Fruit fly (Drosophila melanogaster) whole organism, adult: ENCODE data around the gene CG4364.

ENCODE experiments used
- CG11617 ChIP-seq: fragments of 200-800 bp; sonication (Bioruptor generic); optimal IDR thresholded peaks from 2 replicates; lab custom pipeline; 2017; ENCODE audit warnings: mild to moderate bottlenecking, missing biosample characterization, missing genetic modification reagents, missing genetic modification characterization
- CG12768 ChIP-seq: fragments of 200-800 bp; sonication (Bioruptor generic); optimal IDR thresholded peaks from 2 replicates; lab custom pipeline; 2017; ENCODE audit warnings: missing biosample characterization, missing genetic modification characterization, mild to moderate bottlenecking, moderate library complexity, missing genetic modification reagents
- CG14711 ChIP-seq: fragments of 200-800 bp; sonication (Bioruptor generic); optimal IDR thresholded peaks from 2 replicates; lab custom pipeline; 2018; ENCODE audit warnings: missing biosample characterization, mild to moderate bottlenecking, missing genetic modification characterization, moderate library complexity
- CG1620 ChIP-seq: fragments of 200-800 bp; sonication (Bioruptor generic); optimal IDR thresholded peaks from 2 replicates; lab custom pipeline; 2016; ENCODE audit warnings: missing biosample characterization, missing genetic modification characterization
- CG33017 ChIP-seq: fragments of 200-800 bp; sonication (Bioruptor generic); optimal IDR thresholded peaks from 2 replicates; lab custom pipeline; 2018; ENCODE audit warnings: missing biosample characterization, mild to moderate bottlenecking, missing genetic modification characterization, moderate library complexity
- CG5204 ChIP-seq: fragments of 200-800 bp; sonication (Bioruptor generic); optimal IDR thresholded peaks from 2 replicates; lab custom pipeline; 2016; ENCODE audit warnings: missing biosample characterization, missing genetic modification characterization
- CG7045 ChIP-seq: fragments of 200-800 bp; sonication (Bioruptor generic); optimal IDR thresholded peaks from 2 replicates; lab custom pipeline; 2017; ENCODE audit warnings: missing biosample characterization, mild to moderate bottlenecking, missing genetic modification characterization
- CG7101 ChIP-seq: fragments of 200-800 bp; sonication (Bioruptor generic); optimal IDR thresholded peaks from 2 replicates; lab custom pipeline; 2018; ENCODE audit warnings: missing biosample characterization, mild to moderate bottlenecking, missing genetic modification characterization, moderate library complexity
- Clk ChIP-seq: fragments of 200-800 bp; sonication (Bioruptor generic); optimal IDR thresholded peaks from 2 replicates; lab custom pipeline; 2017; ENCODE audit warnings: missing biosample characterization, missing genetic modification characterization
- Crg-1 ChIP-seq: fragments of 200-800 bp; sonication (Bioruptor generic); optimal IDR thresholded peaks from 2 replicates; lab custom pipeline; 2016; ENCODE audit warnings: missing biosample characterization, missing genetic modification characterization
- Hr96 ChIP-seq: fragments of 200-800 bp; sonication (Bioruptor generic); optimal IDR thresholded peaks from 2 replicates; lab custom pipeline; 2016; ENCODE audit warnings: missing biosample characterization, missing genetic modification characterization
- Mnt ChIP-seq: fragments of 200-800 bp; sonication (Bioruptor generic); optimal IDR thresholded peaks from 2 replicates; lab custom pipeline; 2016; ENCODE audit warnings: missing biosample characterization, mild to moderate bottlenecking, missing genetic modification characterization
- bab1 ChIP-seq: fragments of 200-800 bp; sonication (Bioruptor generic); optimal IDR thresholded peaks from 3 replicates; lab custom pipeline; 2019; ENCODE audit warnings: missing biosample characterization, mild to moderate bottlenecking, missing genetic modification characterization, moderate library complexity
- cic ChIP-seq: fragments of 200-800 bp; sonication (Bioruptor generic); optimal IDR thresholded peaks from 2 replicates; lab custom pipeline; 2017; ENCODE audit warnings: missing biosample characterization, mild to moderate bottlenecking, missing genetic modification characterization, moderate library complexity
- cnc ChIP-seq, 2 experiments: fragments of >200 bp; optimal IDR thresholded peaks; 2 replicates each; lab custom pipeline; 2017
- kay ChIP-seq: fragments of 200-800 bp; sonication (Bioruptor generic); peaks from one replicate; lab custom pipeline; 2016; ENCODE audit warnings: missing biosample characterization, missing genetic modification characterization, borderline replicate concordance
- ovo ChIP-seq: fragments of 200-800 bp; sonication (Bioruptor generic); optimal IDR thresholded peaks from 2 replicates; lab custom pipeline; 2016; ENCODE audit warnings: missing biosample characterization, missing genetic modification characterization
- pad ChIP-seq: fragments of 200-800 bp; sonication (Bioruptor generic); optimal IDR thresholded peaks from 3 replicates; lab custom pipeline; 2017; ENCODE audit warnings: missing biosample characterization, missing genetic modification characterization, mild to moderate bottlenecking, moderate library complexity, missing genetic modification reagents
- tj ChIP-seq: fragments of 200-800 bp; sonication (Bioruptor generic); optimal IDR thresholded peaks from 3 replicates; lab custom pipeline; 2017; ENCODE audit warnings: missing biosample characterization, mild to moderate bottlenecking, missing genetic modification characterization, moderate library complexity
- toe ChIP-seq: fragments of 200-800 bp; sonication (Bioruptor generic); optimal IDR thresholded peaks from 2 replicates; lab custom pipeline; 2016; ENCODE audit warnings: missing biosample characterization, missing genetic modification characterization

Gene CG4364

DNA sequence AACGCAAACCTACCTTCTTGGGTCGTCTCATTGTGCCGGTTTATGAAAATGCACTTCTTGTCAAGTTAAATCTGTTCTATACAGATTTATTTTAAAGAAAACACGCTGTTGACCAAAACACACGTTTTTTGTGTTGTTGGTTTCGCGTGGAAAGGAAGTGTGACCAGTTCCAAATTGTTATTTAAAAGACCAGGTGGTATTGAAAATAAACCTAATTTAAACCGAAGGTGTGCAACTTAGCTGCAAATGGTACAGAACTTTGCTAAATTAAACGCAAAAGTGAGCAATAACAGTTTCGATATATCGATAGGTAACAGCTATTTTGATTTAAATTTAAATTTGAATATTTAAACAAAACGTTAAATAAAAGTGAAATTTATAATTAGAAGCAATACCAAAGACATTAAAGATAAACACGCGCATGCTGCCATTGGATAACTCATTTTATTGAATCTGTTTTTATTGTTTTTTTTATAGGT lies at the start of gene CG4364:
CG4364 (minus strand) TSS at position 165 of the 479 bp plus-strand sequence.
- TF ChIP-seq bab1 (GFP tag; lab: Kevin White, UChicago) (peak; percentile 55), Mnt (GFP tag; lab: Kevin White, UChicago) (peak; percentile 81), CG14711 (no peak)

- TF ChIP-seq bab1 (GFP tag; lab: Kevin White, UChicago): peak; percentile 46
- TF ChIP-seq Crg-1 (GFP tag; lab: Kevin White, UChicago): no peak
- peak; percentile 41 for TF ChIP-seq Clk (GFP tag; lab: Kevin White, UChicago)
- TF ChIP-seq kay (GFP tag; lab: Kevin White, UChicago): no peak
- TF ChIP-seq CG14711: peak; percentile 37
- no peak for TF ChIP-seq cnc (optimal IDR thresholded peaks at IDR 0.05; lab: Kevin White, UChicago)
- TF ChIP-seq cic (GFP tag; lab: Kevin White, UChicago): no peak
- TF ChIP-seq pad (GFP tag; lab: Kevin White, UChicago): no peak
- no peak for TF ChIP-seq CG12768 (GFP tag; lab: Kevin White, UChicago)
- TF ChIP-seq CG7101 (tag; lab: Kevin White, UChicago): peak; percentile 55
- peak; percentile 21 for TF ChIP-seq CG7045 (GFP tag; lab: Kevin White, UChicago)
- TF ChIP-seq ovo (GFP tag; lab: Kevin White, UChicago): peak; percentile 8
- no peak for TF ChIP-seq tj (GFP tag; lab: Kevin White, UChicago)
- TF ChIP-seq Hr96 (GFP tag; lab: Kevin White, UChicago): peak; percentile 73
- peak; percentile 55 for TF ChIP-seq CG33017 (tag; lab: Kevin White, UChicago)
- peak; percentile 18 for TF ChIP-seq CG11617 (GFP tag; lab: Kevin White, UChicago)
- TF ChIP-seq Mnt (GFP tag; lab: Kevin White, UChicago): peak; percentile 46
- TF ChIP-seq CG5204 (GFP tag; lab: Kevin White, UChicago): peak; percentile 56
- no peak for TF ChIP-seq CG1620 (GFP tag; lab: Kevin White, UChicago)
- TF ChIP-seq toe: peak; percentile 73
Observed at dm6 chr2L:9758856-9759255, 47.8 kb upstream of the CG4364 start.

dm6 chr2L:9757990-9758814 lies 47.1 kb upstream of the CG4364 start, which contains the start of gene zf30C:
zf30C (plus strand) TSS chr2L:9758342.
- TF ChIP-seq CG7101 (tag; lab: Kevin White, UChicago): peak; percentile 82
- TF ChIP-seq CG7045 (GFP tag; lab: Kevin White, UChicago): peak; percentile 78
- TF ChIP-seq cic (GFP tag; lab: Kevin White, UChicago): peak; percentile 36
- TF ChIP-seq tj (GFP tag; lab: Kevin White, UChicago): peak; percentile 63
- peak; percentile 91 for TF ChIP-seq Clk (GFP tag; lab: Kevin White, UChicago)
- peak; percentile 60 for TF ChIP-seq CG33017 (tag; lab: Kevin White, UChicago)
- peak; percentile 83 for TF ChIP-seq Crg-1 (GFP tag; lab: Kevin White, UChicago)
- TF ChIP-seq CG11617 (GFP tag; lab: Kevin White, UChicago): peak; percentile 78
- no peak for TF ChIP-seq kay (GFP tag; lab: Kevin White, UChicago)
- peak; percentile 81 for TF ChIP-seq ovo (GFP tag; lab: Kevin White, UChicago)
- TF ChIP-seq CG5204 (GFP tag; lab: Kevin White, UChicago): peak; percentile 92
- peak; percentile 59 for TF ChIP-seq bab1 (GFP tag; lab: Kevin White, UChicago)
- peak; percentile 76 for TF ChIP-seq CG14711
- TF ChIP-seq cnc (optimal IDR thresholded peaks at IDR 0.05; lab: Kevin White, UChicago): no peak
- TF ChIP-seq Hr96 (GFP tag; lab: Kevin White, UChicago): peak; percentile 93
- TF ChIP-seq CG1620 (GFP tag; lab: Kevin White, UChicago): peak; percentile 92
- peak; percentile 85 for TF ChIP-seq CG12768 (GFP tag; lab: Kevin White, UChicago)
- peak; percentile 88 for TF ChIP-seq Mnt (GFP tag; lab: Kevin White, UChicago)
- TF ChIP-seq toe: peak; percentile 94
- TF ChIP-seq pad (GFP tag; lab: Kevin White, UChicago): peak; percentile 97

DNA sequence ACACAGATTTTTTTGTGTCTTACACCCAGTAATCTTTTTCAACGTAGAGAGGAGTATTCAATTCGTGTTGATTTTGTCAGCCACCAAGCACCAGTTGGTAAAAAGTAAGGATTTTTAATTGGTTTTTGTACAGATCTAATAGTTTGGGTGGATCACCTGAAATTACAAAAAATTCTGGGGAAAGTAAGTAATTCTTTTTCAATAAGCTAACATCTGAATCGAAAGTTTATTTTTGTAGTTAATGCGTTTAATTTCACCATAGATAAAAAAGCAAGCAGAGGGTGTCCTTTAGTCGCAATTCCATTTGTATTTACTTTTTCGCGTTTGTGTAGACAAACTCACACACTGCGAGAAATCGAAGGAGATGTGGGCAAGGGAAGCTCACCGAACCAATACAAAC lies 43.7 kb upstream of the CG4364 start:
- TF ChIP-seq kay (GFP tag; lab: Kevin White, UChicago): no peak
- no peak for TF ChIP-seq toe
- TF ChIP-seq Hr96 (GFP tag; lab: Kevin White, UChicago): peak; percentile 32
- no peak for TF ChIP-seq CG33017 (tag; lab: Kevin White, UChicago)
- TF ChIP-seq CG1620 (GFP tag; lab: Kevin White, UChicago): no peak
- peak; percentile 63 for TF ChIP-seq CG7045 (GFP tag; lab: Kevin White, UChicago)
- no peak for TF ChIP-seq cic (GFP tag; lab: Kevin White, UChicago)
- TF ChIP-seq bab1 (GFP tag; lab: Kevin White, UChicago): no peak
- peak; percentile 50 for TF ChIP-seq CG12768 (GFP tag; lab: Kevin White, UChicago)
- TF ChIP-seq Mnt (GFP tag; lab: Kevin White, UChicago): no peak
- no peak for TF ChIP-seq Clk (GFP tag; lab: Kevin White, UChicago)
- TF ChIP-seq CG5204 (GFP tag; lab: Kevin White, UChicago): peak; percentile 56

- no peak for TF ChIP-seq Clk (GFP tag; lab: Kevin White, UChicago)
- TF ChIP-seq CG11617 (GFP tag; lab: Kevin White, UChicago): no peak
- no peak for TF ChIP-seq CG33017 (tag; lab: Kevin White, UChicago)
- no peak for TF ChIP-seq CG5204 (GFP tag; lab: Kevin White, UChicago)
- no peak for TF ChIP-seq CG14711
- no peak for TF ChIP-seq CG12768 (GFP tag; lab: Kevin White, UChicago)
- no peak for TF ChIP-seq Hr96 (GFP tag; lab: Kevin White, UChicago)
- no peak for TF ChIP-seq bab1 (GFP tag; lab: Kevin White, UChicago)
- no peak for TF ChIP-seq kay (GFP tag; lab: Kevin White, UChicago)
- TF ChIP-seq CG7101 (tag; lab: Kevin White, UChicago): no peak
- no peak for TF ChIP-seq Mnt (GFP tag; lab: Kevin White, UChicago)
- no peak for TF ChIP-seq pad (GFP tag; lab: Kevin White, UChicago)
- no peak for TF ChIP-seq ovo (GFP tag; lab: Kevin White, UChicago)
Observed at dm6 chr2L:9753357-9753756, 42.3 kb upstream of the CG4364 start.
